Fruit fly (Drosophila melanogaster): ENCODE data around the gene Rcd-1.

Rcd-1 gene

DNA sequence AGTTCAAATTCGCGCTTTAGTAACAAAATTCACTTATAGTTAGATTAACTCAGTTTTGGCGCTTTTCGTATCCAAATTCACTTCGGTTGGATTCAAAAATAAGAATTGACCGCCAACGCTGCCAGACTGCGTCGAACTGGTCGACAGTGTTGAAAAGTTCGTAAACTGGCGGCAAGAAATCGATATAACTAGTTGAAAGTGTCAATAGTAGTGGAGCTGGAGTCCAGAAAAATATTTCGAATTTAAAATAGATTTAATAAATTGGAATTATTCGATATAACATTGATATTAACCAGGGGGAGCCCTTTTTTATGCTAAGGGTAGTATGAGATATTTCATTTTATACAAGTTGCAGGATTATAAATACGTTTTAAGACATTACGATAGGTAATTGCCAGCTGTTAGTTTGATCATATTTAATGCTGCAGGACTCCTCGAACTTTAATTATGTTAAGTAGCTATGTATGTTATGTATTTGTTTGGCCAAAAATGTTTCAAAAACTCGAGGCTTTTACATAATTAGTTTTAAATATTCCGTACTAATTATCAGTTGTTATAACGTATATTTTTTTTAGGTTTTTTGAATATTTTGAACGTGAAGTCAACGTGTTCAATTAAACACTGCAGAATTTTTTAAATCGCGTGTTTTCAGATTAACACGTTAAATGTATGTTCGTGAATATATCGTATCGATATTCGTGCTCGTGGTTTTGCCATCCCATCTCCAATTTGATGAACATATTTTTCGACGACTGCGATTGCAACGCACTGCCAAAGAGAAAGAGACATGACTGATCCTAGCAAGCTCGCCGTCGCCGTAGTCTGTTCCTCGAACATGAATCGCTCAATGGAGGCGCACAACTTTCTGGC is 25.5 kb downstream of the Rcd-1 start, which contains the start of the genes CG14223 and Ssu72 (continued):
- TF ChIP-seq CG3847 (GFP tag; IDR thresholded peaks at IDR 0.05) (peak; percentile 95), CG2116 (GFP tag; optimal IDR thresholded peaks at IDR 0.05) (peak; percentile 40), ems (GFP tag; optimal IDR thresholded peaks at IDR 0.05) (no peak), Sin3A (optimal IDR thresholded peaks at IDR 0.05) (peak; percentile 22), ap (GFP tag; IDR thresholded peaks at IDR 0.05) (no peak), ro (GFP tag; IDR thresholded peaks at IDR 0.05) (no peak), CG8924 (tag; optimal IDR thresholded peaks at IDR 0.05) (no peak), bbx (GFP tag; IDR thresholded peaks at IDR 0.05; ENCODE audit: partially characterized antibody) (peak; percentile 83), croc (GFP tag; conservative IDR thresholded peaks at IDR 0.05) (no peak), Atf3 (GFP tag; optimal IDR thresholded peaks at IDR 0.05) (no peak), hbn (GFP tag; IDR thresholded peaks at IDR 0.05; ENCODE audit: partially characterized antibody) (peak; percentile 73), Aef1 (GFP tag; IDR thresholded peaks at IDR 0.05) (no peak; the same call in 2 of the 3 replicates), CG7271 (tag; optimal IDR thresholded peaks at IDR 0.05) (no peak), CG4328 (GFP tag; optimal IDR thresholded peaks at IDR 0.05) (no peak), Adf1 (GFP tag; IDR thresholded peaks at IDR 0.05) (no peak), Stat92E (GFP tag; optimal IDR thresholded peaks at IDR 0.05) (no peak), Doc3 (GFP tag; IDR thresholded peaks at IDR 0.05; ENCODE audit: partially characterized antibody) (peak; percentile 80), az2 (GFP tag; optimal IDR thresholded peaks at IDR 0.05) (no peak), HmgZ (tag; optimal IDR thresholded peaks at IDR 0.05) (peak; percentile 3), CG11695 (GFP tag; IDR thresholded peaks at IDR 0.05) (no peak), onecut (GFP tag; IDR thresholded peaks at IDR 0.05) (peak; percentile 81), CG14710 (tag; optimal IDR thresholded peaks at IDR 0.05) (peak; percentile 31), CG2129 (GFP tag; IDR thresholded peaks at IDR 0.05; ENCODE audit: partially characterized antibody) (peak; percentile 71), CG11723 (GFP tag; optimal IDR thresholded peaks at IDR 0.05) (no peak), CG13894 (tag; optimal IDR thresholded peaks at IDR 0.05) (no peak), pnt (GFP tag; optimal IDR thresholded peaks at IDR 0.05) (no peak), sens (GFP tag) (peak; percentile 67), CG3407 (GFP tag; optimal IDR thresholded peaks at IDR 0.05) (no peak), CG7357 (GFP tag; IDR thresholded peaks at IDR 0.05) (no peak), CG7963 (GFP tag; IDR thresholded peaks at IDR 0.05; ENCODE audit: partially characterized antibody) (peak; percentile 57; the same call in 1 of the 3 replicates), gro (GFP tag; optimal IDR thresholded peaks at IDR 0.05) (no peak), sens-2 (GFP tag; IDR thresholded peaks at IDR 0.05) (no peak), Dp (GFP tag; optimal IDR thresholded peaks at IDR 0.05) (peak; percentile 86), inv (GFP tag; IDR thresholded peaks at IDR 0.05; ENCODE audit: partially characterized antibody) (peak; percentile 72), CG12391 (tag; optimal IDR thresholded peaks at IDR 0.05) (peak; percentile 3), Ets65A (GFP tag) (peak; percentile 38)

dm6 chrX:19665684-19666141 is 27.1 kb downstream of the Rcd-1 start:
- peak; percentile 66 for TF ChIP-seq CG34422 (GFP tag; IDR thresholded peaks at IDR 0.05)
- no peak for TF ChIP-seq CHES-1-like (GFP tag; optimal IDR thresholded peaks at IDR 0.05)
- TF ChIP-seq fd3F (GFP tag; optimal IDR thresholded peaks at IDR 0.05) = no peak
- TF ChIP-seq CG42726 (GFP tag; IDR thresholded peaks at IDR 0.05; ENCODE audit: partially characterized antibody) = peak; percentile 82
- TF ChIP-seq CoRest (tag; optimal IDR thresholded peaks at IDR 0.05) = peak; percentile 35
- no peak for TF ChIP-seq so (GFP tag; IDR thresholded peaks at IDR 0.05)
- no peak for TF ChIP-seq CG30431 (GFP tag; optimal IDR thresholded peaks at IDR 0.05)
- peak; percentile 54 for TF ChIP-seq lilli (GFP tag; optimal IDR thresholded peaks at IDR 0.05)
- no peak for TF ChIP-seq her (GFP tag; optimal IDR thresholded peaks at IDR 0.05)
- TF ChIP-seq Eip74EF (GFP tag; optimal IDR thresholded peaks at IDR 0.05) = no peak
- TF ChIP-seq CG6175 (GFP tag; IDR thresholded peaks at IDR 0.05) = no peak
- no peak for TF ChIP-seq CG14965 (GFP tag; optimal IDR thresholded peaks at IDR 0.05; ENCODE audit: borderline replicate concordance)
- TF ChIP-seq dm (GFP tag; optimal IDR thresholded peaks at IDR 0.05) = no peak
- no peak for TF ChIP-seq Oli (tag; optimal IDR thresholded peaks at IDR 0.05)
- TF ChIP-seq ara (GFP tag; IDR thresholded peaks at IDR 0.05) = 0 out of 2 replicates have a peak, but pooled peaks have one; percentile 29

All from whole organism, embryonic.